Worm (Caenorhabditis elegans): Measurements from ENCODE around the gene hpo-25.

ce11 chrII:2330462-2330861, 38.6 kb upstream of the hpo-25 start:
- TF ChIP-seq flt-1 (GFP tag; IDR thresholded peaks at IDR 0.05) (no peak), hmg-4 (GFP tag; optimal IDR thresholded peaks at IDR 0.05) (no peak), ama-1 (optimal IDR thresholded peaks at IDR 0.05) (no peak), tra-4 (tag; optimal IDR thresholded peaks at IDR 0.05) (no peak), ceh-13 (GFP tag; optimal IDR thresholded peaks at IDR 0.05) (no peak), F13C5.2 (tag; optimal IDR thresholded peaks at IDR 0.05) (no peak), ets-7 (tag; optimal IDR thresholded peaks at IDR 0.05) (no peak), tbx-11 (GFP tag; IDR thresholded peaks at IDR 0.05) (no peak), sea-1 (GFP tag; conservative IDR thresholded peaks at IDR 0.05) (no peak), B0310.2 (tag; optimal IDR thresholded peaks at IDR 0.05) (no peak), pes-1 (GFP tag; IDR thresholded peaks at IDR 0.05) (no peak), ceh-36 (tag; optimal IDR thresholded peaks at IDR 0.05) (no peak), hmbx-1 (tag; optimal IDR thresholded peaks at IDR 0.05) (no peak), scrt-1 (GFP tag; IDR thresholded peaks at IDR 0.05) (no peak)

Data from whole organism, early embryonic.